Worm (Caenorhabditis elegans) whole organism, mixed stage, embryonic: ENCODE measurements around the gene fbxa-53.

Source experiments
- bed-3 ChIP-seq: fragments of 200-800 bp; sonication (Bioruptor generic); optimal IDR thresholded peaks from 3 replicates; lab custom pipeline; 2018; ENCODE audit warnings: mild to moderate bottlenecking, missing genetic modification characterization, moderate library complexity, missing compliant biosample characterization
- blmp-1 ChIP-seq: fragments of 150-350 bp; optimal IDR thresholded peaks from 2 replicates; lab custom pipeline; 2014; ENCODE audit warnings: missing biosample characterization, missing genetic modification characterization
- ceh-39 ChIP-seq: fragments of 150-350 bp; optimal IDR thresholded peaks from 2 replicates; lab custom pipeline; 2014; ENCODE audit warnings: missing biosample characterization, missing genetic modification characterization
- ceh-43 ChIP-seq: fragments of 200-800 bp; sonication (Bioruptor generic); optimal IDR thresholded peaks from 2 replicates; lab custom pipeline; 2018; ENCODE audit warnings: mild to moderate bottlenecking, missing genetic modification characterization, moderate library complexity, missing compliant biosample characterization
- ceh-83 ChIP-seq: fragments of 200-800 bp; sonication (Bioruptor generic); optimal IDR thresholded peaks from 2 replicates; lab custom pipeline; 2018; ENCODE audit warnings: mild to moderate bottlenecking, missing genetic modification characterization, missing compliant biosample characterization
- ces-1 ChIP-seq: fragments of 150-350 bp; optimal IDR thresholded peaks from 2 replicates; lab custom pipeline; 2014; ENCODE audit warnings: missing biosample characterization, missing genetic modification reagents, missing genetic modification characterization
- cnd-1 ChIP-seq: fragments of 200-800 bp; sonication (Bioruptor generic); optimal IDR thresholded peaks from 2 replicates; lab custom pipeline; 2018; ENCODE audit warnings: mild to moderate bottlenecking, missing genetic modification characterization, missing compliant biosample characterization
- drap-1 ChIP-seq: fragments of 200-800 bp; sonication (Bioruptor generic); optimal IDR thresholded peaks from 3 replicates; lab custom pipeline; 2018; ENCODE audit warnings: mild to moderate bottlenecking, missing genetic modification characterization, missing compliant biosample characterization
- elt-1 ChIP-seq: sonication (generic microtip); optimal IDR thresholded peaks from 2 replicates; lab custom pipeline; 2017; ENCODE audit warnings: missing genetic modification characterization, mild to moderate bottlenecking, missing compliant biosample characterization, antibody characterized with exemption, moderate library complexity, borderline replicate concordance; ENCODE audit not compliant: insufficient read depth
- flh-1 ChIP-seq: fragments of 200-800 bp; sonication (Bioruptor generic); optimal IDR thresholded peaks from 2 replicates; lab custom pipeline; 2018; ENCODE audit warnings: mild to moderate bottlenecking, missing genetic modification characterization, moderate library complexity, missing compliant biosample characterization
- ham-2 ChIP-seq: fragments of 200-800 bp; sonication (Bioruptor generic); optimal IDR thresholded peaks from 2 replicates; lab custom pipeline; 2018; ENCODE audit warnings: mild to moderate bottlenecking, missing genetic modification characterization, missing compliant biosample characterization
- hlh-1 ChIP-seq: fragments of 150-350 bp; optimal IDR thresholded peaks from 2 replicates; lab custom pipeline; 2014; ENCODE audit warnings: missing biosample characterization, missing genetic modification reagents, missing genetic modification characterization
- lin-13 ChIP-seq: fragments of 150-350 bp; optimal IDR thresholded peaks from 2 replicates; lab custom pipeline; 2014; ENCODE audit warnings: missing biosample characterization, missing genetic modification characterization
- lin-32 ChIP-seq: fragments of 200-800 bp; sonication (Bioruptor generic); optimal IDR thresholded peaks from 2 replicates; lab custom pipeline; 2018; ENCODE audit warnings: mild to moderate bottlenecking, missing genetic modification characterization, missing compliant biosample characterization
- lsy-2 ChIP-seq: fragments of 150-350 bp; optimal IDR thresholded peaks from 2 replicates; lab custom pipeline; 2014; ENCODE audit warnings: missing biosample characterization, missing genetic modification characterization
- mep-1 ChIP-seq: fragments of 150-350 bp; optimal IDR thresholded peaks from 2 replicates; lab custom pipeline; 2017; ENCODE audit warnings: missing biosample characterization, missing genetic modification reagents, missing genetic modification characterization, inconsistent platforms
- mls-2 ChIP-seq: sonication (generic microtip); optimal IDR thresholded peaks from 2 replicates; lab custom pipeline; 2016; ENCODE audit warnings: mild to moderate bottlenecking, missing genetic modification characterization, moderate library complexity, missing compliant biosample characterization
- nhr-12 ChIP-seq: fragments of 150-350 bp; optimal IDR thresholded peaks from 2 replicates; lab custom pipeline; 2014; ENCODE audit warnings: missing biosample characterization, missing genetic modification characterization
- nhr-2 ChIP-seq: fragments of 150-350 bp; optimal IDR thresholded peaks from 2 replicates; lab custom pipeline; 2014; ENCODE audit warnings: missing biosample characterization, missing genetic modification characterization
- nhr-237 ChIP-seq: fragments of 150-350 bp; optimal IDR thresholded peaks from 2 replicates; lab custom pipeline; 2014; ENCODE audit warnings: missing biosample characterization, missing genetic modification characterization
- nhr-28 ChIP-seq: fragments of 150-350 bp; optimal IDR thresholded peaks from 2 replicates; lab custom pipeline; 2014; ENCODE audit warnings: missing biosample characterization, missing genetic modification characterization
- pha-4 ChIP-seq: fragments of 150-350 bp; optimal IDR thresholded peaks from 2 replicates; lab custom pipeline; 2018; ENCODE audit warnings: missing biosample characterization, missing genetic modification reagents, missing genetic modification characterization
- sem-2 ChIP-seq: fragments of 200-800 bp; sonication (Bioruptor generic); optimal IDR thresholded peaks from 2 replicates; lab custom pipeline; 2018; ENCODE audit warnings: mild to moderate bottlenecking, missing genetic modification characterization, missing compliant biosample characterization
- sptf-1 ChIP-seq: sonication (generic microtip); optimal IDR thresholded peaks from 2 replicates; lab custom pipeline; 2017; ENCODE audit warnings: mild to moderate bottlenecking, missing genetic modification characterization, moderate library complexity, missing compliant biosample characterization
- tbx-8 ChIP-seq: fragments of 200-800 bp; sonication (Bioruptor generic); optimal IDR thresholded peaks from 2 replicates; lab custom pipeline; 2018; ENCODE audit warnings: mild to moderate bottlenecking, missing genetic modification characterization, moderate library complexity, missing compliant biosample characterization
- unc-120 ChIP-seq: sonication (generic microtip); optimal IDR thresholded peaks from 2 replicates; lab custom pipeline; 2017; ENCODE audit warnings: missing genetic modification characterization, missing compliant biosample characterization; ENCODE audit not compliant: poor library complexity, severe bottlenecking
- unc-39 ChIP-seq: fragments of 150-350 bp; optimal IDR thresholded peaks from 2 replicates; lab custom pipeline; 2014; ENCODE audit warnings: missing biosample characterization, missing genetic modification characterization
- unc-62 ChIP-seq: fragments of 150-350 bp; optimal IDR thresholded peaks from 2 replicates; lab custom pipeline; 2014; ENCODE audit warnings: missing biosample characterization, missing genetic modification reagents, missing genetic modification characterization
- zip-8 ChIP-seq: fragments of 150-350 bp; optimal IDR thresholded peaks from 2 replicates; lab custom pipeline; 2014; ENCODE audit warnings: missing biosample characterization, missing genetic modification characterization
- ztf-11 ChIP-seq: fragments of 150-350 bp; optimal IDR thresholded peaks from 2 replicates; lab custom pipeline; 2014; ENCODE audit warnings: missing biosample characterization, missing genetic modification characterization

Gene fbxa-53

DNA sequence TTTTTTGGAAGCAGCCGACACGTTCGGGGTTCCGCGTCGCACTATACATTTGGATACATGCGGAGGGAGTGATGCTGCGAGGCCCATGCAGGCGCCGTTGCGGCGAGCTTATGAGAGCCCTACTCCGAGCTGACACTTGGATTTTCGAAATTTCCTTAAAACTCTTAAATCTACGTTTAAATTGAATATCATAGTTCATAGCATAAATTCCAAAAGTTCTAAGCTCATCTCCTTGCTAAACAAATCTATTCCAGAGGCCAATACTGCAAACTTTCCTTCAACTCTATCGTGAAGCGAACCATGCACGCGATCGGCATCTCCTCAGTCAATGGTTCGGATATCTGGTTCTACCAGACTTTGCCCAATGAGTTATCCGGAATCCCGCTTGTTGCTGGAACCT is 11.2 kb upstream of the fbxa-53 start, which contains the start of gene dgn-3:
Gene dgn-3, plus strand, starts transcription at position 301 of the 400 bp plus-strand sequence.
- no peak for TF ChIP-seq flh-1 (GFP tag; lab: Kevin White, UChicago)
- TF ChIP-seq hlh-1 (tag; lab: Kevin White, UChicago): no peak
- no peak for TF ChIP-seq mep-1 (tag; lab: Kevin White, UChicago)
- TF ChIP-seq sptf-1 (tag; lab: Kevin White, UChicago): no peak
- TF ChIP-seq ceh-83 (GFP tag; lab: Kevin White, UChicago): no peak
- no peak for TF ChIP-seq lin-32
- no peak for TF ChIP-seq ceh-39 (tag; lab: Kevin White, UChicago)
- no peak for TF ChIP-seq ces-1
- no peak for TF ChIP-seq unc-39 (tag; lab: Kevin White, UChicago)
- TF ChIP-seq ceh-43 (GFP tag; lab: Kevin White, UChicago): no peak
- TF ChIP-seq lin-13 (tag; lab: Kevin White, UChicago): no peak
- no peak for TF ChIP-seq elt-1 (tag; lab: Kevin White, UChicago)
- no peak for TF ChIP-seq nhr-12 (tag; lab: Kevin White, UChicago)
- TF ChIP-seq pha-4 (tag; lab: Kevin White, UChicago): no peak

DNA sequence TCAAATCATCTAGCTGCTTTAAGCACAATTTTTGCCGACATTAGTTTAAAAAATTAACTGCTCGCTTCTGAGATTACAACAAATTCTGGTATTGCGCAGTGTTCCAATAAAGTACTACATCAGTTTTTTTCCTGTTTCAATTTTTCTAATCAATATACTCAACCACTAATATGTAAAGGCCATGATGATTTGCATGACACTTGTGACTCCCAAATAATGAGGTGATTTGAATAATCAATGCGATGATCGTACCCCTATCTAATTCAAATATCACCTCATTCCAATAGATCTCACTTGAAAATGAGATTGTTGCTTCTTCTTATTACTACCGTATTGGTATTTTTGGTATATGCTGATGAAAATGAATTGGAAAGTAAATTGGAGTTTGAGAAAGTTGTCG is 8.7 kb upstream of the fbxa-53 start, which contains the start of gene F07G6.2:
Gene F07G6.2, plus strand, starts transcription at position 301 of the 400 bp plus-strand sequence.
- TF ChIP-seq unc-120 (tag; lab: Kevin White, UChicago): no peak
- no peak for TF ChIP-seq ces-1
- TF ChIP-seq sptf-1 (tag; lab: Kevin White, UChicago): no peak
- no peak for TF ChIP-seq tbx-8
- TF ChIP-seq zip-8 (tag; lab: Kevin White, UChicago): no peak
- no peak for TF ChIP-seq bed-3 (GFP tag; lab: Kevin White, UChicago)
- TF ChIP-seq sem-2 (GFP tag; lab: Kevin White, UChicago): no peak
- no peak for TF ChIP-seq lin-13 (tag; lab: Kevin White, UChicago)
- no peak for TF ChIP-seq flh-1 (GFP tag; lab: Kevin White, UChicago)
- no peak for TF ChIP-seq unc-39 (tag; lab: Kevin White, UChicago)
- no peak for TF ChIP-seq unc-62 (GFP tag; lab: Kevin White, UChicago)
- TF ChIP-seq mls-2: no peak
- no peak for TF ChIP-seq ham-2 (GFP tag; lab: Kevin White, UChicago)
- no peak for TF ChIP-seq nhr-12 (tag; lab: Kevin White, UChicago)

DNA sequence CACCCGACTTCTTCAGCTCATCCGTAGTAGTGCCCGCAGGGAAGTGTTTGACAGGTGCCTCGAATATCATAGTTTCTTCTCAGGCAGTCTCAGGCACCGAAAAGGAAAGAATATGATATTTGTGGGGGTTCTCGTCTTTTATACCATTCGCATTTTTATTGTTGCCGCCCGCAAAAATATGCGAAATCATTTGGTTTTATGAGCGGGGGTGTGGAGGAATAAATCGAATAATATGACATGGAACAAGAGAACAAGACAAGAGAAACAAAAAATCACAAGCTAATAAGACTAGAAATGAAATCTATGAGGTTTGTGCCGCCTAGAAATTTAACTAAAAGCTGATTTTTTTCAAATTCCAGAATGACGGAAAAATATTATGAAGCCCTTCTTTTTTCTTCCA is 2.0 kb upstream of the fbxa-53 start, which contains the start of gene F07G6.8:
Gene F07G6.8, minus strand, starts transcription at position 101 of the 400 bp plus-strand sequence.
- TF ChIP-seq nhr-12 (tag; lab: Kevin White, UChicago): no peak
- TF ChIP-seq cnd-1: no peak

DNA sequence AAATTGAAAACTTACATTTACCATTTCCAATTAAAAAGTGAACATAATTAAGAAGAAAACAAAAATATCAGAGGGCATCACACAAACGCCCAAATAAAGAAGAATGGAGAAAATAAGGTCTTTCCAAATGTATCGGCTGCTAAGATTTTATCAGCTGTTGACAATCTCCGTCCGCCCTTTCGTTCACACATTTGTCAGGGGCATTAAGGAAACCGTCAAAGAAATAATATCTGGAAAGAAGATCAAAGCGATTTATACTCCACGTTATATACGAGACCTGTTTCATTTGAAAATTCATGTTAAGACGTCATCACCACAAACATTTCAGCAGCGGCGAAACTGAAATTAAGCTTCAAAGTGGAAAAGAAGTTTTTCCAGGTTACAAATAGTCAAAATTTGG is 5.8 kb downstream of the fbxa-53 start, which contains the start of gene fbxa-52:
Gene fbxa-52, minus strand, starts transcription at position 101 of the 400 bp plus-strand sequence.
- TF ChIP-seq unc-120 (tag; lab: Kevin White, UChicago): no peak
- no peak for TF ChIP-seq ces-1
- no peak for TF ChIP-seq blmp-1
- no peak for TF ChIP-seq ceh-83 (GFP tag; lab: Kevin White, UChicago)
- TF ChIP-seq lin-13 (tag; lab: Kevin White, UChicago): no peak
- TF ChIP-seq lsy-2: no peak
- TF ChIP-seq ceh-39 (tag; lab: Kevin White, UChicago): no peak
- TF ChIP-seq nhr-237: no peak
- TF ChIP-seq drap-1 (GFP tag; lab: Kevin White, UChicago): no peak
- no peak for TF ChIP-seq ceh-43 (GFP tag; lab: Kevin White, UChicago)
- TF ChIP-seq ztf-11 (tag; lab: Kevin White, UChicago): no peak
- TF ChIP-seq ham-2 (GFP tag; lab: Kevin White, UChicago): no peak
- no peak for TF ChIP-seq flh-1 (GFP tag; lab: Kevin White, UChicago)
- no peak for TF ChIP-seq sem-2 (GFP tag; lab: Kevin White, UChicago)
- TF ChIP-seq hlh-1 (tag; lab: Kevin White, UChicago): no peak

DNA sequence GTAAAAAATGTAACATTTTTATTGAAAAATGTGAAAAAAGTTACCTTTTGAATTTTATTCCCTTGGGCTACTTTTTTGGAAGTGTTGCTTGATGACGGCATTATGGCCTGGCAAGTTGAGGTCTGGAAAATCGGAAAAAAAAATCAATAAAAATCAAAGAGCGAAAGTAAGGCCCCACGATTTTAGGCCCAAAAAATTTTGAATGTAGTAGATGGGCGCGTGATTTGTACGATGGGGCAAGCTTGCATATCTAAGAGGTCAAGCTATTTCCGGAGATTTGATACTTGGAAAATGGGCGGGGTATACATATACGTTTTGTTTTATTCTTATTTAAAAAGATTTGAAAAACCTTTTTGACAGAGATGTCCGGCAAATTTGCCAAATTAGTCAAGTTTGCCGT is 11.8 kb downstream of the fbxa-53 start, which contains the start of gene F07G6.5:
Gene F07G6.5, minus strand, starts transcription at position 101 of the 400 bp plus-strand sequence.
- TF ChIP-seq lin-13 (tag; lab: Kevin White, UChicago) (no peak), ham-2 (GFP tag; lab: Kevin White, UChicago) (no peak), pha-4 (tag; lab: Kevin White, UChicago) (no peak), ceh-39 (tag; lab: Kevin White, UChicago) (no peak), nhr-2 (tag; lab: Kevin White, UChicago) (no peak), bed-3 (GFP tag; lab: Kevin White, UChicago) (no peak), tbx-8 (no peak), hlh-1 (tag; lab: Kevin White, UChicago) (no peak), nhr-12 (tag; lab: Kevin White, UChicago) (no peak), nhr-28 (no peak), elt-1 (tag; lab: Kevin White, UChicago) (no peak)
